Fruit fly (Drosophila melanogaster) whole organism, adult: Measurements from ENCODE around the gene GstD5.

Experiments used
- CG14711 ChIP-seq: fragments of 200-800 bp; sonication (Bioruptor generic); optimal IDR thresholded peaks from 2 replicates; lab custom pipeline; 2018; ENCODE audit warnings: missing biosample characterization, mild to moderate bottlenecking, missing genetic modification characterization, moderate library complexity
- CG33017 ChIP-seq: fragments of 200-800 bp; sonication (Bioruptor generic); optimal IDR thresholded peaks from 2 replicates; lab custom pipeline; 2018; ENCODE audit warnings: missing biosample characterization, mild to moderate bottlenecking, missing genetic modification characterization, moderate library complexity
- CG5204 ChIP-seq: fragments of 200-800 bp; sonication (Bioruptor generic); optimal IDR thresholded peaks from 2 replicates; lab custom pipeline; 2016; ENCODE audit warnings: missing biosample characterization, missing genetic modification characterization
- CG7101 ChIP-seq: fragments of 200-800 bp; sonication (Bioruptor generic); optimal IDR thresholded peaks from 2 replicates; lab custom pipeline; 2018; ENCODE audit warnings: missing biosample characterization, mild to moderate bottlenecking, missing genetic modification characterization, moderate library complexity
- Clk ChIP-seq: fragments of 200-800 bp; sonication (Bioruptor generic); optimal IDR thresholded peaks from 2 replicates; lab custom pipeline; 2017; ENCODE audit warnings: missing biosample characterization, missing genetic modification characterization
- Crg-1 ChIP-seq: fragments of 200-800 bp; sonication (Bioruptor generic); optimal IDR thresholded peaks from 2 replicates; lab custom pipeline; 2016; ENCODE audit warnings: missing biosample characterization, missing genetic modification characterization
- Hr96 ChIP-seq: fragments of 200-800 bp; sonication (Bioruptor generic); optimal IDR thresholded peaks from 2 replicates; lab custom pipeline; 2016; ENCODE audit warnings: missing biosample characterization, missing genetic modification characterization
- bab1 ChIP-seq: fragments of 200-800 bp; sonication (Bioruptor generic); optimal IDR thresholded peaks from 3 replicates; lab custom pipeline; 2019; ENCODE audit warnings: missing biosample characterization, mild to moderate bottlenecking, missing genetic modification characterization, moderate library complexity
- cic ChIP-seq: fragments of 200-800 bp; sonication (Bioruptor generic); optimal IDR thresholded peaks from 2 replicates; lab custom pipeline; 2017; ENCODE audit warnings: missing biosample characterization, mild to moderate bottlenecking, missing genetic modification characterization, moderate library complexity
- kay ChIP-seq: fragments of 200-800 bp; sonication (Bioruptor generic); peaks from one replicate; lab custom pipeline; 2016; ENCODE audit warnings: missing biosample characterization, missing genetic modification characterization, borderline replicate concordance
- tj ChIP-seq: fragments of 200-800 bp; sonication (Bioruptor generic); optimal IDR thresholded peaks from 3 replicates; lab custom pipeline; 2017; ENCODE audit warnings: missing biosample characterization, mild to moderate bottlenecking, missing genetic modification characterization, moderate library complexity
- toe ChIP-seq: fragments of 200-800 bp; sonication (Bioruptor generic); optimal IDR thresholded peaks from 2 replicates; lab custom pipeline; 2016; ENCODE audit warnings: missing biosample characterization, missing genetic modification characterization

DNA sequence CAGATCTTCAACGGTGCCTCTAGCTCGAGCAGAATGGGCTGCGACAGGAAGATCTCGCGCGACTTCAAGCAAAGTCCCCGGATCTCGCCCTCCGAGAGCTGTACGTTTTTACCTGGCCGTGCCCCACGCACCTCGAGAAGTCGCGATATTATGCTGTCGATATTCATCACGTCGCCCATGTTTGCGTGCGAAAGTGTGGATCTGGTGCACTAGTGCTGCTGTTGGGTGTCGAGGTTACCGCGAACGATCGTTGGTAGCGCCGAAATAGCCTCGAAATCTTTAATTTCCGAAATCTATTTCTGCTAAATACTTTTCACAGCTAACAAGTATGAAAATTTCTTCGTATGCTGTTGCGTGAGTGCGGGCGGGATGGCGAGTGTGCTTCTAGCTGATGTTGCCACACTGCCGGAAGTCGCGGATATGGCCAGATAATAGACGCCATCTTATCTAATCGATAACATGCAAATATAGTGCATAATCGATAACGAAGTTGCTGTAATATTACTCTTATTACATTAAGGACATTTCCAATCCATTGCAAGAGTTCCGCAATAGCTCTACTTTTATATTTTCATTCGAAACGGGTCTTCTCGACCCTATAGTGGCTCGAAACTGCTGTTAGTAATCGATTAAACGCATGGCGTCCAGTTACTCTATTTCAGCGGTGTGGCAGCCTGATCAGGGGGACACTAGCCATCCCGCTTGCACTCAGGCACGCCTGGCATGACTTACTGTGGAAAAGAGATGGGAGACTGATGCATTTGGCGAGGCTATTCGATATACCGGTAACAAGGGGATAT is 50.2 kb downstream of the GstD5 start, which contains the start of gene Pp1-87B:
- no peak for TF ChIP-seq kay (GFP tag; lab: Kevin White, UChicago)
- TF ChIP-seq Hr96, result no peak
- no peak for TF ChIP-seq CG5204 (GFP tag; lab: Kevin White, UChicago)
- TF ChIP-seq bab1 (GFP tag; lab: Kevin White, UChicago), result peak; percentile 4
- TF ChIP-seq CG14711 (tag; lab: Kevin White, UChicago), result no peak
- peak; percentile 24 for TF ChIP-seq CG7101
- TF ChIP-seq CG33017 (tag; lab: Kevin White, UChicago), result no peak
- no peak for TF ChIP-seq toe (GFP tag; lab: Kevin White, UChicago)
- peak; percentile 22 for TF ChIP-seq Clk
- peak; percentile 4 for TF ChIP-seq Crg-1 (GFP tag; lab: Kevin White, UChicago)
- peak; percentile 27 for TF ChIP-seq tj (GFP tag; lab: Kevin White, UChicago)
- no peak for TF ChIP-seq cic (GFP tag; lab: Kevin White, UChicago)
